Fruit fly (Drosophila melanogaster): ENCODE measurements around the gene ATPsynE.
A peak's percentile ranks its signal among the peaks of the same experiment; 100 is the strongest.

The ATPsynE gene

dm6 chr3R:14311027-14311426, 15.7 kb upstream of the ATPsynE start (continued):
- TF ChIP-seq hkb (optimal IDR thresholded peaks at IDR 0.05) (no peak), hkb (GFP tag; IDR thresholded peaks at IDR 0.05) (peak; percentile 45; the same call in 1 of the 2 replicates), grn (GFP tag; optimal IDR thresholded peaks at IDR 0.05) (no peak), Chrac-16 (GFP tag; optimal IDR thresholded peaks at IDR 0.05) (no peak), gem (tag; optimal IDR thresholded peaks at IDR 0.05) (peak; percentile 54), Ets65A (GFP tag) (no peak), CG8765 (GFP tag; IDR thresholded peaks at IDR 0.05) (no peak), Ets97D (GFP tag; optimal IDR thresholded peaks at IDR 0.05) (no peak), CG10959 (GFP tag; IDR thresholded peaks at IDR 0.05) (no peak), CG3726 (GFP tag; IDR thresholded peaks at IDR 0.05) (no peak), amos (GFP tag; IDR thresholded peaks at IDR 0.05; ENCODE audit: partially characterized antibody) (no peak), luna (GFP tag; optimal IDR thresholded peaks at IDR 0.05) (no peak), Hr3 (GFP tag; optimal IDR thresholded peaks at IDR 0.05) (no peak), bab2 (GFP tag; optimal IDR thresholded peaks at IDR 0.05) (no peak), CG14710 (tag; optimal IDR thresholded peaks at IDR 0.05) (no peak), CG12071 (GFP tag; optimal IDR thresholded peaks at IDR 0.05) (no peak), gfzf (GFP tag; optimal IDR thresholded peaks at IDR 0.05) (no peak), Hr51 (GFP tag; optimal IDR thresholded peaks at IDR 0.05) (no peak), CG3847 (GFP tag; IDR thresholded peaks at IDR 0.05) (no peak), dmrt11E (tag; optimal IDR thresholded peaks at IDR 0.05) (peak; percentile 16), CG7556 (GFP tag; optimal IDR thresholded peaks at IDR 0.05) (no peak), CG10543 (GFP tag; optimal IDR thresholded peaks at IDR 0.05) (no peak), eyg (GFP tag; optimal IDR thresholded peaks at IDR 0.05) (no peak), H2.0 (GFP tag; IDR thresholded peaks at IDR 0.05) (no peak), D (optimal IDR thresholded peaks at IDR 0.05) (no peak), D (GFP tag; optimal IDR thresholded peaks at IDR 0.05) (no peak), CG8359 (GFP tag; optimal IDR thresholded peaks at IDR 0.05; ENCODE audit: borderline replicate concordance) (no peak), Optix (GFP tag; IDR thresholded peaks at IDR 0.05) (no peak), Deaf1 (tag; optimal IDR thresholded peaks at IDR 0.05) (no peak), pfk (GFP tag; optimal IDR thresholded peaks at IDR 0.05) (no peak), rib (GFP tag; IDR thresholded peaks at IDR 0.05) (no peak), da (GFP tag; optimal IDR thresholded peaks at IDR 0.05) (no peak), Dref (GFP tag; IDR thresholded peaks at IDR 0.05) (no peak), YL-1 (GFP tag; optimal IDR thresholded peaks at IDR 0.05) (no peak), Dek (tag; optimal IDR thresholded peaks at IDR 0.05) (no peak), CG4424 (GFP tag; optimal IDR thresholded peaks at IDR 0.05) (no peak), D19B (GFP tag; optimal IDR thresholded peaks at IDR 0.05) (no peak), yki (optimal IDR thresholded peaks at IDR 0.05) (no peak), Awh (GFP tag; IDR thresholded peaks at IDR 0.05) (no peak), CG3838 (GFP tag; optimal IDR thresholded peaks at IDR 0.05) (no peak), vfl (GFP tag; optimal IDR thresholded peaks at IDR 0.05) (no peak), Vsx1 (GFP tag; optimal IDR thresholded peaks at IDR 0.05) (no peak), onecut (GFP tag; IDR thresholded peaks at IDR 0.05) (no peak), CG9727 (GFP tag; optimal IDR thresholded peaks at IDR 0.05) (peak; percentile 25), Spps (tag; optimal IDR thresholded peaks at IDR 0.05) (no peak), Lhr (GFP tag; optimal IDR thresholded peaks at IDR 0.05) (no peak), Meics (GFP tag; optimal IDR thresholded peaks at IDR 0.05) (peak; percentile 38), cg (GFP tag; optimal IDR thresholded peaks at IDR 0.05) (no peak), CG2116 (GFP tag; optimal IDR thresholded peaks at IDR 0.05) (no peak), otp (GFP tag; IDR thresholded peaks at IDR 0.05) (no peak), CG15601 (tag; optimal IDR thresholded peaks at IDR 0.05) (peak; percentile 5), insv (GFP tag; optimal IDR thresholded peaks at IDR 0.05) (no peak), pum (GFP tag; optimal IDR thresholded peaks at IDR 0.05) (no peak)
